Worm (Caenorhabditis elegans) whole organism, L2 larva: ENCODE measurements around the gene nrx-1.

Experiments
- C34F6.9 ChIP-seq: fragments of 150-350 bp; optimal IDR thresholded peaks from 2 replicates; lab custom pipeline; 2014; ENCODE audit warnings: missing biosample characterization, missing genetic modification characterization
- F13H6.1 ChIP-seq: sonication (generic microtip); optimal IDR thresholded peaks from 2 replicates; lab custom pipeline; 2016; ENCODE audit warnings: missing genetic modification characterization, missing compliant biosample characterization
- R02D3.7 ChIP-seq: fragments of 150-350 bp; optimal IDR thresholded peaks from 2 replicates; lab custom pipeline; 2014; ENCODE audit warnings: missing biosample characterization, missing genetic modification characterization
- Y55F3AM.14 ChIP-seq: fragments of 200-800 bp; sonication (Bioruptor generic); optimal IDR thresholded peaks from 2 replicates; lab custom pipeline; 2018; ENCODE audit warnings: mild to moderate bottlenecking, missing genetic modification characterization, missing compliant biosample characterization
- ZK546.5 ChIP-seq: sonication (generic microtip); optimal IDR thresholded peaks from 2 replicates; lab custom pipeline; 2017; ENCODE audit warnings: missing biosample characterization, missing genetic modification characterization
- alr-1 ChIP-seq: fragments of 150-350 bp; optimal IDR thresholded peaks from 2 replicates; lab custom pipeline; 2014; ENCODE audit warnings: missing biosample characterization, missing genetic modification characterization
- aly-2 ChIP-seq: fragments of 150-350 bp; optimal IDR thresholded peaks from 2 replicates; lab custom pipeline; 2014; ENCODE audit warnings: missing biosample characterization, missing genetic modification characterization
- ama-1 ChIP-seq: fragments of 150-350 bp; optimal IDR thresholded peaks from 2 replicates; lab custom pipeline; 2018; ENCODE audit warnings: inconsistent platforms
- blmp-1 ChIP-seq: sonication (generic microtip); optimal IDR thresholded peaks from 2 replicates; lab custom pipeline; 2017; ENCODE audit warnings: missing genetic modification characterization, mild to moderate bottlenecking, missing compliant biosample characterization, antibody characterized with exemption, moderate library complexity; ENCODE audit not compliant: insufficient read depth
- ceh-16 ChIP-seq: fragments of 150-350 bp; optimal IDR thresholded peaks from 2 replicates; lab custom pipeline; 2014; ENCODE audit warnings: missing biosample characterization, missing genetic modification characterization
- ceh-82 ChIP-seq: fragments of 150-350 bp; optimal IDR thresholded peaks from 2 replicates; lab custom pipeline; 2014; ENCODE audit warnings: missing biosample characterization, missing genetic modification characterization
- crh-2 ChIP-seq: sonication (generic microtip); optimal IDR thresholded peaks from 2 replicates; lab custom pipeline; 2017; ENCODE audit warnings: missing biosample characterization, missing genetic modification characterization
- dmd-4 ChIP-seq: sonication (generic microtip); optimal IDR thresholded peaks from 2 replicates; lab custom pipeline; 2017; ENCODE audit warnings: missing biosample characterization, missing genetic modification characterization
- egl-27 ChIP-seq: sonication (generic microtip); optimal IDR thresholded peaks from 3 replicates; lab custom pipeline; 2017; ENCODE audit warnings: missing biosample characterization, missing genetic modification reagents, missing genetic modification characterization
- elt-1 ChIP-seq: fragments of 150-350 bp; optimal IDR thresholded peaks from 2 replicates; lab custom pipeline; 2014; ENCODE audit warnings: missing biosample characterization, missing genetic modification characterization
- elt-3 ChIP-seq: sonication (generic microtip); optimal IDR thresholded peaks from 2 replicates; lab custom pipeline; 2017; ENCODE audit warnings: missing biosample characterization, missing genetic modification characterization
- fos-1 ChIP-seq: fragments of 150-350 bp; optimal IDR thresholded peaks from 2 replicates; lab custom pipeline; 2014; ENCODE audit warnings: missing biosample characterization, missing genetic modification characterization
- gmeb-1 ChIP-seq: fragments of 150-350 bp; optimal IDR thresholded peaks from 2 replicates; lab custom pipeline; 2014; ENCODE audit warnings: missing biosample characterization, missing genetic modification characterization
- lin-11 ChIP-seq: fragments of 150-350 bp; sonication (generic microtip); optimal IDR thresholded peaks from 2 replicates; lab custom pipeline; 2014; ENCODE audit warnings: missing biosample characterization, missing genetic modification characterization, inconsistent platforms, mixed read lengths
- lin-13 ChIP-seq: fragments of 150-350 bp; optimal IDR thresholded peaks from 2 replicates; lab custom pipeline; 2014; ENCODE audit warnings: missing biosample characterization, missing genetic modification reagents, missing genetic modification characterization
- lin-39 ChIP-seq: fragments of 150-350 bp; optimal IDR thresholded peaks from 2 replicates; lab custom pipeline; 2014; ENCODE audit warnings: missing biosample characterization, missing genetic modification reagents, missing genetic modification characterization
- lsy-2 ChIP-seq, 2 experiments: fragments of 150-350 bp in 1 of 2; sonication (generic microtip) in 1 of 2; optimal IDR thresholded peaks; 2 replicates each; lab custom pipeline; 2014 to 2017; ENCODE audit warnings: missing biosample characterization in 2 of 2, missing genetic modification characterization in 2 of 2
- mab-5 ChIP-seq: fragments of 150-350 bp; optimal IDR thresholded peaks from 2 replicates; lab custom pipeline; 2014; ENCODE audit warnings: missing biosample characterization, missing genetic modification characterization
- mbf-1 ChIP-seq: sonication (generic microtip); optimal IDR thresholded peaks from 2 replicates; lab custom pipeline; 2017; ENCODE audit warnings: missing biosample characterization, missing genetic modification characterization
- mdl-1 ChIP-seq, 2 experiments: fragments of 150-350 bp in 1 of 2; sonication (generic microtip) in 1 of 2; optimal IDR thresholded peaks; 2 replicates each; lab custom pipeline; 2017; ENCODE audit warnings: missing biosample characterization in 2 of 2, missing genetic modification characterization in 2 of 2
- nhr-10 ChIP-seq: sonication (generic microtip); optimal IDR thresholded peaks from 2 replicates; lab custom pipeline; 2017; ENCODE audit warnings: missing biosample characterization, missing genetic modification characterization
- nhr-11 ChIP-seq: fragments of 150-350 bp; optimal IDR thresholded peaks from 2 replicates; lab custom pipeline; 2014; ENCODE audit warnings: missing biosample characterization, missing genetic modification characterization
- nhr-12 ChIP-seq: fragments of 150-350 bp; optimal IDR thresholded peaks from 2 replicates; lab custom pipeline; 2014; ENCODE audit warnings: missing biosample characterization, missing genetic modification characterization
- nhr-129 ChIP-seq: fragments of 150-350 bp; optimal IDR thresholded peaks from 2 replicates; lab custom pipeline; 2014; ENCODE audit warnings: missing biosample characterization, missing genetic modification characterization
- nhr-21 ChIP-seq: fragments of 150-350 bp; optimal IDR thresholded peaks from 2 replicates; lab custom pipeline; 2014; ENCODE audit warnings: missing biosample characterization, missing genetic modification characterization
- nhr-23 ChIP-seq: fragments of 150-350 bp; optimal IDR thresholded peaks from 2 replicates; lab custom pipeline; 2014; ENCODE audit warnings: missing biosample characterization, missing genetic modification reagents, missing genetic modification characterization
- nhr-237 ChIP-seq: fragments of 150-350 bp; optimal IDR thresholded peaks from 2 replicates; lab custom pipeline; 2014; ENCODE audit warnings: missing biosample characterization, missing genetic modification characterization
- nhr-25 ChIP-seq: fragments of 150-350 bp; sonication (generic microtip); optimal IDR thresholded peaks from 3 replicates; lab custom pipeline; 2014; ENCODE audit warnings: missing biosample characterization, missing genetic modification characterization
- nhr-6 ChIP-seq: fragments of 150-350 bp; optimal IDR thresholded peaks from 2 replicates; lab custom pipeline; 2014; ENCODE audit warnings: missing biosample characterization, missing genetic modification characterization
- nhr-77 ChIP-seq: fragments of 150-350 bp; optimal IDR thresholded peaks from 2 replicates; lab custom pipeline; 2014; ENCODE audit warnings: missing biosample characterization, missing genetic modification characterization
- peb-1 ChIP-seq: fragments of 150-350 bp; optimal IDR thresholded peaks from 2 replicates; lab custom pipeline; 2014; ENCODE audit warnings: missing biosample characterization, missing genetic modification characterization
- sem-4 ChIP-seq: fragments of 150-350 bp; optimal IDR thresholded peaks from 2 replicates; lab custom pipeline; 2014; ENCODE audit warnings: missing biosample characterization, missing genetic modification reagents, missing genetic modification characterization
- skn-1 ChIP-seq: sonication (generic microtip); optimal IDR thresholded peaks from 2 replicates; lab custom pipeline; 2017; ENCODE audit warnings: missing biosample characterization, missing genetic modification characterization
- sma-3 ChIP-seq: sonication (generic microtip); optimal IDR thresholded peaks from 2 replicates; lab custom pipeline; 2016; ENCODE audit warnings: missing genetic modification reagents, missing genetic modification characterization, missing compliant biosample characterization
- sma-9 ChIP-seq, 2 experiments: fragments of 150-350 bp in 1 of 2; sonication (generic microtip) in 1 of 2; optimal IDR thresholded peaks; 2 replicates each; lab custom pipeline; 2014 to 2016; ENCODE audit warnings: missing genetic modification characterization in 2 of 2, mild to moderate bottlenecking in 1 of 2, missing biosample characterization in 1 of 2, missing compliant biosample characterization in 1 of 2, missing genetic modification reagents in 1 of 2, moderate library complexity in 1 of 2
- snpc-4 ChIP-seq: fragments of 150-350 bp; optimal IDR thresholded peaks from 2 replicates; lab custom pipeline; 2014; ENCODE audit warnings: missing biosample characterization, missing genetic modification characterization
- unc-39 ChIP-seq: fragments of 150-350 bp; optimal IDR thresholded peaks from 2 replicates; lab custom pipeline; 2014; ENCODE audit warnings: missing biosample characterization, missing genetic modification characterization
- unc-55 ChIP-seq: fragments of 150-350 bp; sonication (generic microtip); optimal IDR thresholded peaks from 3 replicates; lab custom pipeline; 2014; ENCODE audit warnings: missing biosample characterization, missing genetic modification reagents, missing genetic modification characterization
- unc-62 ChIP-seq: fragments of 150-350 bp; optimal IDR thresholded peaks from 2 replicates; lab custom pipeline; 2014; ENCODE audit warnings: missing biosample characterization, missing genetic modification reagents, missing genetic modification characterization
- zag-1 ChIP-seq: fragments of 150-350 bp; optimal IDR thresholded peaks from 2 replicates; lab custom pipeline; 2014; ENCODE audit warnings: missing biosample characterization, missing genetic modification characterization
- ztf-1 ChIP-seq: fragments of 200-800 bp; sonication (Bioruptor generic); conservative IDR thresholded peaks from 2 replicates; pipeline ENCODE4 v1.3.6; 2022; ENCODE audit warnings: missing genetic modification characterization, missing compliant biosample characterization
- ztf-11 ChIP-seq: sonication (generic microtip); optimal IDR thresholded peaks from 2 replicates; lab custom pipeline; 2017; ENCODE audit warnings: missing biosample characterization, missing genetic modification characterization
- ztf-4 ChIP-seq: fragments of 150-350 bp; optimal IDR thresholded peaks from 2 replicates; lab custom pipeline; 2014; ENCODE audit warnings: missing biosample characterization, missing genetic modification characterization

The nrx-1 gene

ce11 chrV:10893510-10894128 is 68.8 kb downstream of the nrx-1 start, which contains the start of gene F32D8.4:
Gene F32D8.4 (minus strand): TSS chrV:10893560.
- TF ChIP-seq crh-2 (tag; lab: Kevin White, UChicago): no peak
- no peak for TF ChIP-seq lsy-2 (tag; optimal IDR thresholded peaks at IDR 0.05; lab: Kevin White, UChicago)
- no peak for TF ChIP-seq unc-39 (tag; lab: Kevin White, UChicago)
- TF ChIP-seq F13H6.1 (tag; lab: Kevin White, UChicago): no peak
- no peak for TF ChIP-seq skn-1 (tag; lab: Kevin White, UChicago)
- TF ChIP-seq fos-1 (tag; lab: Kevin White, UChicago): no peak
- TF ChIP-seq nhr-25 (tag; lab: Kevin White, UChicago): no peak

DNA sequence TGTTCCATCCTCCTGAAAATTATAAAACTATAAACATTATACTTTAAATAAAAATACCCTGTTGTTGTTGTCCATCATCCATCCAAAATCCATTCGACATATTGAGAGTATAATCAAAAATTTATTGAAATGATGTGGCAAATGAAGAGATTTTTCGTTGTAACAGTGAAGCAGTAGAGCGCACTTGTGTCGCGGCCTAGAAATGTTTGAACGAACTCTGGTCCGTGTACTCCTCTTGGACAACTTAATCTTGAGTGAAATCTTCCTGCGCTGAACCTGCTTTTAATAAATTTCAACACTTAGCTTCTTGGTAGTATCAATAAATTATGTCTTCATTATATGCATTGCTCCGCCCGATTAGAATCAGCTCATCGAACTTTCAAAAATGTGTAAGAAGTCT is 69.8 kb downstream of the nrx-1 start, which contains the start of the genes F32D8.14 and F32D8.5:
Gene F32D8.14, minus strand, starts transcription at position 188 of the 400 bp plus-strand sequence.
Gene F32D8.5, plus strand, starts transcription at position 200 of the 400 bp plus-strand sequence.
- no peak for TF ChIP-seq nhr-23 (tag; lab: Kevin White, UChicago)
- TF ChIP-seq ama-1 (lab: Kevin White, UChicago): no peak
- TF ChIP-seq F13H6.1 (tag; lab: Kevin White, UChicago): peak; percentile 85
- TF ChIP-seq ztf-11: no peak
- TF ChIP-seq mdl-1 (tag; optimal IDR thresholded peaks at IDR 0.05; lab: Kevin White, UChicago): no peak
- TF ChIP-seq C34F6.9 (tag; lab: Kevin White, UChicago): peak; percentile 93
- TF ChIP-seq sma-9 (GFP tag; optimal IDR thresholded peaks at IDR 0.05; lab: Kevin White, UChicago): peak; percentile 93
- no peak for TF ChIP-seq sma-9 (tag; optimal IDR thresholded peaks at IDR 0.05; lab: Kevin White, UChicago)
- TF ChIP-seq mab-5: peak; percentile 23
- no peak for TF ChIP-seq nhr-237 (tag; lab: Kevin White, UChicago)
- peak; percentile 85 for TF ChIP-seq lin-13 (GFP tag; lab: Kevin White, UChicago)
- TF ChIP-seq peb-1 (tag; lab: Kevin White, UChicago): no peak
- TF ChIP-seq unc-62: no peak
- no peak for TF ChIP-seq ztf-1 (GFP tag; lab: Robert Waterston, UW)
- peak; percentile 74 for TF ChIP-seq sem-4
- TF ChIP-seq ceh-82 (tag; lab: Kevin White, UChicago): peak; percentile 29
- peak; percentile 70 for TF ChIP-seq blmp-1 (tag; lab: Kevin White, UChicago)
- no peak for TF ChIP-seq mbf-1 (tag; lab: Kevin White, UChicago)
- TF ChIP-seq dmd-4: no peak
- no peak for TF ChIP-seq elt-3 (tag; lab: Kevin White, UChicago)
- TF ChIP-seq sma-3 (GFP tag; lab: Kevin White, UChicago): peak; percentile 84
- no peak for TF ChIP-seq ceh-16
- TF ChIP-seq elt-1 (tag; lab: Kevin White, UChicago): no peak
- TF ChIP-seq nhr-12 (tag; lab: Kevin White, UChicago): no peak
- TF ChIP-seq skn-1 (tag; lab: Kevin White, UChicago): no peak
- TF ChIP-seq ZK546.5 (tag; lab: Kevin White, UChicago): peak; percentile 73
- TF ChIP-seq gmeb-1 (tag; lab: Kevin White, UChicago): peak; percentile 81
- TF ChIP-seq fos-1 (tag; lab: Kevin White, UChicago): peak; percentile 59
- TF ChIP-seq nhr-129 (tag; lab: Kevin White, UChicago): peak; percentile 81
- TF ChIP-seq nhr-21 (tag; lab: Kevin White, UChicago): peak; percentile 69
- TF ChIP-seq egl-27 (tag; lab: Kevin White, UChicago): peak; percentile 2
- peak; percentile 76 for TF ChIP-seq nhr-25 (tag; lab: Kevin White, UChicago)
- no peak for TF ChIP-seq nhr-11 (tag; lab: Kevin White, UChicago)
- no peak for TF ChIP-seq Y55F3AM.14 (GFP tag; lab: Kevin White, UChicago)
- peak; percentile 56 for TF ChIP-seq lin-11 (tag; lab: Kevin White, UChicago)
- no peak for TF ChIP-seq R02D3.7 (tag; lab: Kevin White, UChicago)
- TF ChIP-seq ztf-4 (tag; lab: Kevin White, UChicago): peak; percentile 60
- peak; percentile 94 for TF ChIP-seq crh-2 (tag; lab: Kevin White, UChicago)
- no peak for TF ChIP-seq zag-1 (tag; lab: Kevin White, UChicago)
- TF ChIP-seq lsy-2 (tag; optimal IDR thresholded peaks at IDR 0.05; lab: Kevin White, UChicago): peak; percentile 56 to 89
- no peak for TF ChIP-seq lin-39
- TF ChIP-seq nhr-6 (tag; lab: Kevin White, UChicago): peak; percentile 84
- TF ChIP-seq snpc-4: peak; percentile 75
- TF ChIP-seq unc-55 (GFP tag; lab: Kevin White, UChicago): peak; percentile 88
- TF ChIP-seq nhr-77 (tag; lab: Kevin White, UChicago): no peak
- TF ChIP-seq nhr-10 (tag; lab: Kevin White, UChicago): no peak
- no peak for TF ChIP-seq alr-1 (tag; lab: Kevin White, UChicago)
- no peak for TF ChIP-seq unc-39 (tag; lab: Kevin White, UChicago)
- no peak for TF ChIP-seq aly-2 (tag; lab: Kevin White, UChicago)
